Worm (Caenorhabditis elegans) whole organism, late embryonic: ENCODE measurements around the gene clec-67.

ENCODE experiments used
- ama-1 ChIP-seq: fragments of 150-350 bp; optimal IDR thresholded peaks from 2 replicates; lab custom pipeline; 2014
- ceh-19 ChIP-seq: fragments of 200-800 bp; sonication (Bioruptor generic); optimal IDR thresholded peaks from 2 replicates; lab custom pipeline; 2018; ENCODE audit warnings: mild to moderate bottlenecking, missing genetic modification characterization, missing compliant biosample characterization
- ceh-24 ChIP-seq: sonication (generic microtip); optimal IDR thresholded peaks from 2 replicates; lab custom pipeline; 2016; ENCODE audit warnings: mild to moderate bottlenecking, missing genetic modification characterization, missing compliant biosample characterization
- dmd-4 ChIP-seq: sonication (generic microtip); optimal IDR thresholded peaks from 2 replicates; lab custom pipeline; 2016; ENCODE audit warnings: borderline replicate concordance, missing genetic modification characterization, missing compliant biosample characterization
- fax-1 ChIP-seq: sonication (generic microtip); optimal IDR thresholded peaks from 2 replicates; lab custom pipeline; 2016; ENCODE audit warnings: missing genotype, missing genetic modification characterization, missing compliant biosample characterization
- fkh-6 ChIP-seq: sonication (generic microtip); optimal IDR thresholded peaks from 2 replicates; lab custom pipeline; 2016; ENCODE audit warnings: missing genetic modification characterization, missing compliant biosample characterization
- hlh-15 ChIP-seq: sonication (generic microtip); optimal IDR thresholded peaks from 2 replicates; lab custom pipeline; 2016; ENCODE audit warnings: missing genetic modification characterization, missing compliant biosample characterization
- nhr-11 ChIP-seq: fragments of 150-350 bp; optimal IDR thresholded peaks from 2 replicates; lab custom pipeline; 2014; ENCODE audit warnings: missing biosample characterization, missing genetic modification characterization
- pax-1 ChIP-seq: fragments of 150-350 bp; optimal IDR thresholded peaks from 2 replicates; lab custom pipeline; 2014; ENCODE audit warnings: missing biosample characterization, missing genetic modification characterization
- pha-4 ChIP-seq: fragments of 150-350 bp; optimal IDR thresholded peaks from 2 replicates; lab custom pipeline; 2018; ENCODE audit warnings: missing biosample characterization, missing genetic modification reagents, missing genetic modification characterization
- zip-5 ChIP-seq: sonication (generic microtip); optimal IDR thresholded peaks from 2 replicates; lab custom pipeline; 2016; ENCODE audit warnings: missing genetic modification characterization, missing compliant biosample characterization
- ztf-16 ChIP-seq: sonication (generic microtip); optimal IDR thresholded peaks from 2 replicates; lab custom pipeline; 2017; ENCODE audit warnings: missing genetic modification characterization, missing compliant biosample characterization

DNA sequence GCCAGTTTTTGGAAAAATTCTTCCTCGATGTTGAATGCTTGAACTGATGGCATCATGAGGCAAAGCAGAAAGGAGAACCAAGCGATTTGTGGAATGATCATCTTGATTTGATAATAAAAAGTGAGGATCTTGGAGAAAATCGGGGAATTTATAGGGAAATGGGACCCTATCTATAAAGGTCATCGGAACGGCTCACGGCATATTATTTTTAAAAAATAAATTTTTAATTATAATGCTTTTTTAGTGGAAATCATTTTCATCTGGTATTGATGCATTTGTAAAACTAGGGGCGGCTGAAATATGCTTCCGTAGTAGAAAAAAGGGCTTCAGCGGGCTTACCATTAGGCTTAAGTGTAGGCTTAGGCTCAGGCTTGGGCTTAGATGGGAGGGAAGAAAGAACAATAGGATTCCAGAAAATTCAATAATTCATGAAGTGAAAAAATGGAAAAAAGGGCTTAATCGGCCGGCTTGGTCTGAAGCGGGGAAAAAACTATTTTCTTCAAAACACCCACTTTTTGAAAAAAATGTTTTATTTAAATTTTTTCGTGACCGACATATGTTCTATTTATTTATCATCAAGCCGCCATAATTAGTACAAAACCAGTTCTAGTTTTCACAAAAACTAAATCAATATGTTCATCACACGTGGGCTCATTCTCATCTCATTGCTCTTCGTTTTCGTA, 14.3 kb upstream of the clec-67 start, which contains the start of the genes F56D6.22 and F56D6.12:
- no peak for TF ChIP-seq ceh-24
- no peak for TF ChIP-seq fkh-6
- no peak for TF ChIP-seq fax-1 (tag; lab: Kevin White, UChicago)
- TF ChIP-seq ceh-19 (GFP tag; lab: Kevin White, UChicago) = no peak
- no peak for TF ChIP-seq hlh-15 (tag; lab: Kevin White, UChicago)
- no peak for TF ChIP-seq pax-1 (tag; lab: Kevin White, UChicago)
- no peak for TF ChIP-seq zip-5 (tag; lab: Kevin White, UChicago)
- TF ChIP-seq nhr-11 (tag; lab: Kevin White, UChicago) = no peak
- TF ChIP-seq ama-1 (lab: Kevin White, UChicago) = no peak
- no peak for TF ChIP-seq dmd-4
- no peak for TF ChIP-seq pha-4 (tag; lab: Kevin White, UChicago)
- no peak for TF ChIP-seq ztf-16 (tag; lab: Kevin White, UChicago)
